Worm (Caenorhabditis elegans): ENCODE measurements around the gene str-99.

Gene str-99

ce11 chrV:16131249-16131648 is 27.0 kb downstream of the str-99 start, which contains the start of gene fbxa-142:
Gene fbxa-142, minus strand, starts transcription at chrV:16131349.
- TF ChIP-seq swsn-7 (tag; optimal IDR thresholded peaks at IDR 0.05) (no peak), vab-15 (tag; optimal IDR thresholded peaks at IDR 0.05) (no peak), sup-37 (GFP tag; optimal IDR thresholded peaks at IDR 0.05) (no peak), efl-3 (GFP tag; optimal IDR thresholded peaks at IDR 0.05) (no peak), aly-2 (tag; optimal IDR thresholded peaks at IDR 0.05) (no peak), efl-1 (optimal IDR thresholded peaks at IDR 0.05) (no peak), efl-1 (GFP tag; optimal IDR thresholded peaks at IDR 0.05 in 1 of 2) (no peak), grh-1 (GFP tag; IDR thresholded peaks at IDR 0.05) (no peak), lin-35 (GFP tag; optimal IDR thresholded peaks at IDR 0.05) (no peak), C04F5.9 (tag; optimal IDR thresholded peaks at IDR 0.05) (no peak), nhr-90 (tag; optimal IDR thresholded peaks at IDR 0.05; ENCODE audit: poor library complexity) (no peak), hpl-2 (GFP tag; optimal IDR thresholded peaks at IDR 0.05) (no peak), xbp-1 (tag; optimal IDR thresholded peaks at IDR 0.05) (no peak), fkh-10 (GFP tag; optimal IDR thresholded peaks at IDR 0.05) (no peak), mef-2 (tag; optimal IDR thresholded peaks at IDR 0.05) (no peak), alr-1 (tag; optimal IDR thresholded peaks at IDR 0.05; ENCODE audit: borderline replicate concordance) (no peak)

- peak; percentile 20 for TF ChIP-seq elt-2 (tag; optimal IDR thresholded peaks at IDR 0.05)
- TF ChIP-seq pqm-1 (tag; optimal IDR thresholded peaks at IDR 0.05), result no peak
Measured at ce11 chrV:16129116-16129515, 29.2 kb downstream of the str-99 start.

ce11 chrV:16127401-16127800 is 30.9 kb downstream of the str-99 start, which contains the start of gene fbxa-143:
Gene fbxa-143, minus strand, starts transcription at chrV:16127501.
- TF ChIP-seq nhr-71 (tag; optimal IDR thresholded peaks at IDR 0.05), result no peak
- TF ChIP-seq tlp-1 (tag; optimal IDR thresholded peaks at IDR 0.05), result no peak
- TF ChIP-seq efl-1 (optimal IDR thresholded peaks at IDR 0.05), result no peak
- TF ChIP-seq efl-1 (GFP tag; optimal IDR thresholded peaks at IDR 0.05 in 1 of 2), result peak in 1 of 2 experiments; percentile 6
- TF ChIP-seq pqm-1 (tag; optimal IDR thresholded peaks at IDR 0.05), result no peak

ce11 chrV:16124739-16125138 is 33.6 kb downstream of the str-99 start, which contains the start of gene nhr-111:
Gene nhr-111, minus strand, starts transcription at chrV:16124839.
- no peak for TF ChIP-seq nhr-71 (tag; optimal IDR thresholded peaks at IDR 0.05)

ce11 chrV:16121451-16121850 is 36.8 kb downstream of the str-99 start:
- TF ChIP-seq unc-130 (tag; optimal IDR thresholded peaks at IDR 0.05), result no peak
- TF ChIP-seq lsy-2 (tag; optimal IDR thresholded peaks at IDR 0.05), result no peak
- TF ChIP-seq sox-4 (tag; optimal IDR thresholded peaks at IDR 0.05), result no peak
- TF ChIP-seq efl-1 (optimal IDR thresholded peaks at IDR 0.05), result no peak
- TF ChIP-seq efl-1 (GFP tag; optimal IDR thresholded peaks at IDR 0.05 in 1 of 2), result peak in 1 of 2 experiments; percentile 22
- TF ChIP-seq zip-4 (GFP tag; optimal IDR thresholded peaks at IDR 0.05), result no peak

ce11 chrV:16120922-16121321 is 37.4 kb downstream of the str-99 start, which contains the start of gene skr-3:
Gene skr-3, plus strand, starts transcription at chrV:16121084.
- no peak for TF ChIP-seq mef-2 (tag; optimal IDR thresholded peaks at IDR 0.05)
- TF ChIP-seq xbp-1 (tag; optimal IDR thresholded peaks at IDR 0.05), result no peak
- TF ChIP-seq alr-1 (tag; optimal IDR thresholded peaks at IDR 0.05; ENCODE audit: borderline replicate concordance), result no peak
- no peak for TF ChIP-seq mep-1 (tag; optimal IDR thresholded peaks at IDR 0.05)
- TF ChIP-seq pqm-1 (tag; optimal IDR thresholded peaks at IDR 0.05), result no peak
- TF ChIP-seq unc-86 (tag; optimal IDR thresholded peaks at IDR 0.05), result no peak
- TF ChIP-seq lin-14 (GFP tag; optimal IDR thresholded peaks at IDR 0.05), result no peak
- peak; percentile 50 for TF ChIP-seq elt-2 (tag; optimal IDR thresholded peaks at IDR 0.05)
- no peak for TF ChIP-seq pag-3 (tag; optimal IDR thresholded peaks at IDR 0.05; ENCODE audit: borderline replicate concordance, insufficient read depth)
- peak; percentile 60 for TF ChIP-seq nhr-85 (tag)

ce11 chrV:16120499-16120898 is 37.8 kb downstream of the str-99 start:
- TF ChIP-seq ceh-8 (GFP tag; optimal IDR thresholded peaks at IDR 0.05) (no peak), zip-4 (GFP tag; optimal IDR thresholded peaks at IDR 0.05) (peak; percentile 82)

All from whole organism, L1 larva.